Worm (Caenorhabditis elegans): ENCODE results near the gene R07E5.5.

ce11 chrIII:4397115-4397514 is at the start of gene R07E5.5:
- TF ChIP-seq him-1 (tag; optimal IDR thresholded peaks at IDR 0.05) = no peak
- no peak for TF ChIP-seq dao-5 (tag; optimal IDR thresholded peaks at IDR 0.05)
